Fruit fly (Drosophila melanogaster): ENCODE results near the gene CG9777.

Gene CG9777

DNA sequence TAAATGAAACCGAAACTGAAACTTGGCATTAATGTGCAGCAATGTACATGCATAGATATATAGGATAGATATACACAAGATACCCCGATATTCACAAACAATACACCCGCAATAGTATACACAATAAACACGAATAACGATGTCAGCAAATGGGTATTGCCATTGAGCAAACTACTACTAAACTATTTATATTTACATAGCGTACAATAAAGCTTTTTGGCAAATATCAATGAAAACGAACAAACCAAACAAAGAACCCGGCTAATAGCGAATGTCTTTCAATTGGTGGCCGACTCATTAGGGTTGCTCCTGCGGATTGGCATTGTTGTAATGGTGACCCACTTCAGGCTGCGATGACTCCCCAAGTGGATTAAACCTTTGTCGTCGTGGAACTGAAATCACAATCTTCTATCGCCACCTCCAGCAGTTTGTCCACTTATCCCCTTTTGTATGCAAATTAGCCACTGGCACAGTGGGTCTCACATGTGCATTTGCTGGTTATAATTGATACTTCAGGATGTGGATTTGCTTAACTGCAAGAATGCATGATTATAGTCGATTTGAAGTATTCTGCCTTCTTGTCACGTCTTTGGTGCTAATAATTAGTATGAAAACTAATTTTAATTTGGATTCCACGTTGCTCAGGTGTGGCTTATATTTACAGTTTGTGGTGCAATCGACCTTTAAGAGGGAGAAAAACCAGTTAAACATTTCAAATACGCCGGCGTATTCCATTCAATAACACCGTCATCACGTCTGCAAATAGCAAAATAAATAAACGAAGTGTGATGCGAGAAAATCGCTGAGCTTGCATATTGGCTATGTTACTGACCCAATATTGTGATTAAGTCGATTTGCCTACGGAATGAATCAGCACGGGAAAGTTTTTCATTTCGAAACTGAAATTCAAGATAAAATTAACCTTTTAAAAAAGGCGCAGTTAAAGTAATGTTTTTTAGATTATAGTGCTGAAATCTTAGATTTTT lies 18.3 kb upstream of the CG9777 start:
- TF ChIP-seq CG14655 (GFP tag; optimal IDR thresholded peaks at IDR 0.05) = no peak
- no peak for TF ChIP-seq gl (tag; optimal IDR thresholded peaks at IDR 0.05)
- peak; percentile 61; the same call in 2 of the 3 replicates for TF ChIP-seq CG4496 (GFP tag; IDR thresholded peaks at IDR 0.05)
- TF ChIP-seq Pif1B (GFP tag; optimal IDR thresholded peaks at IDR 0.05) = peak; percentile 60
- TF ChIP-seq D1 (tag; optimal IDR thresholded peaks at IDR 0.05) = no peak
- TF ChIP-seq Snoo (tag; optimal IDR thresholded peaks at IDR 0.05) = peak; percentile 58
- TF ChIP-seq CG32121 (GFP tag; IDR thresholded peaks at IDR 0.05) = 0 out of 2 replicates have a peak, but pooled peaks have one; percentile 7
- peak; percentile 81 for TF ChIP-seq Ets98B (GFP tag; IDR thresholded peaks at IDR 0.05)
- TF ChIP-seq EcR (GFP tag; optimal IDR thresholded peaks at IDR 0.05) = no peak
- TF ChIP-seq Pif1A (GFP tag; optimal IDR thresholded peaks at IDR 0.05) = peak; percentile 74
- peak; percentile 82 for TF ChIP-seq fd96Ca (GFP tag; IDR thresholded peaks at IDR 0.05)
- TF ChIP-seq rn (GFP tag; IDR thresholded peaks at IDR 0.05) = no peak

DNA sequence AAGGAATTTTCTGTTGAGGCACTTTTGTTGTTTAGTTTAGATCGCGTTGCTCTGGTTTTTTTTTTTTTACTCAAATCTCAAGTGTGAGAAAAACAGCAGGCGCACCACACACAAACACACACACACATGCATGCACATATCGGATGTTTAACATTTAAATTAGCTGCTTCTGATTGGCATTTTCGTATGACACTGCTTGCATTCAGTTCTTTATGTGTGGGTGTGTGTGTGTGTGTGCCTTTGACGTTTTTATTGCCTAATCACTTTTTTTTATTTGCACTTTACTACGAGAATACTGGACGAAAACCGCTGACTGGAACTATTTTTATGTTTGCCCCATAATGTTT lies 16.4 kb upstream of the CG9777 start:
- TF ChIP-seq EcR (GFP tag; optimal IDR thresholded peaks at IDR 0.05) (no peak), CG32121 (GFP tag; IDR thresholded peaks at IDR 0.05) (0 out of 2 replicates have a peak, but pooled peaks have one; percentile 14)

DNA sequence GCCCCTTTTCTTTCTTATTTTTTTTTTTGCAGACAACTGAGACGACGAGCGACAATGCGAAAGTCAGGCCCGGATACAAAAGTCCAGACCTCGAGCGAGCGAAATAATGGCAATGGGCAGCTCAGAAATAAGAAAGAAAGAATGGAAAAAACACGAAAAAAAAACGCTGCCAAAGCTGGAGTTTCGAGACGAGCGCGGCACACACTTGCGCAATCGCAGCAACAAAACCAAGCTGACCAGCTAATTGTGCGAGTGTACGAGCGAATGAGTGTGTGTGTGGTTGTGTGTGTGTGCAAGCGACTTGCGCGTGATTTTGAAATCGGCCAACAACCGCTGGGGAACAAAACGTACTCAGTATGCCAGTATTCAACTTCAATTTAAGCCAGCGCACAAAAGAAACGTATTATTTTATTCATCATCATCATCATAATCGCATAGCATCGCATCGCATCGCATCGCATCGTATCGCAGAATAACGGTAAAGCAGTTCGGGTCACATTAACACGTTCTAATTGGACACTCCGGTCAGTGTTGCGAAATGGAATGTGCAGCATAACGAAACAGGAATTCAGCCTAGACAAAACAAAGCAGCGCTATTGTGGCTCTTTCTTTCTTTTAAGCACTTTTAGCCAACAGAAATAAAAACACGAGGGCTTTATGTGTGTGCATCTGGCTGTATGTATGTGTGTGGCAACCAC lies 15.9 kb upstream of the CG9777 start:
- peak; percentile 9; the same call in 1 of the 2 replicates for TF ChIP-seq Ets98B (GFP tag; IDR thresholded peaks at IDR 0.05)
- peak; percentile 72 for TF ChIP-seq EcR (GFP tag; optimal IDR thresholded peaks at IDR 0.05)
- no peak for TF ChIP-seq Pif1A (GFP tag; optimal IDR thresholded peaks at IDR 0.05)
- peak; percentile 17; the same call in 1 of the 2 replicates for TF ChIP-seq CG12605 (GFP tag; IDR thresholded peaks at IDR 0.05)
- peak; percentile 7 for TF ChIP-seq gl (tag; optimal IDR thresholded peaks at IDR 0.05)
- peak; percentile 26 for TF ChIP-seq Pif1B (GFP tag; optimal IDR thresholded peaks at IDR 0.05)
- no peak for TF ChIP-seq rn (GFP tag; IDR thresholded peaks at IDR 0.05)
- peak; percentile 61 for TF ChIP-seq CG13204 (GFP tag; optimal IDR thresholded peaks at IDR 0.05)

DNA sequence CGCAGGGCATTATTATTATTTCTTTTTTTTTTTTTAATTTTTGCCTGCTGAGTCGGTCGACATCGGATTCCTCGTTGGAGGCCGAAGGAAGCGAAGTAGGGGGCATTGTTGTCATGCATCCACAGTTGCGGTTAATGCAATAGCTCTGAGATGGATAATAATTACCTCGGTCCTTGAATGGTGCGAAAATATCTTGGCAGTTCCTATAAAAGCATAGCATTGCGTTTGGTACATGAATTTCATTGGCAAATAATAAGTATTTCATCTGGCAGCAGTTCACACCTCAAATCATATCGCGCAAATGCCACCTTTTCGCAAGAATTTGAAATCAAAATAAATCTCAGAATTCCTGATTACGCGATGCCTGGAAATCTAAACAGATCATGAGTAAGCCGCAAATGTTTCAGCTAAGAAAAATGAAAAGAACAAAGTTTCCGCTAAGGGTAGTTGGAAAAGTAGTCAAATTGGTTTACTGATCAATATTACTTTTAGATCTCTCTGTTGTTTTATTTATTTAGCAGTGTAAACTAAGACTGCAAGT lies 15.1 kb upstream of the CG9777 start:
- TF ChIP-seq CG9948 (tag; optimal IDR thresholded peaks at IDR 0.05) = peak; percentile 38
- peak; percentile 30 for TF ChIP-seq Snoo (tag; optimal IDR thresholded peaks at IDR 0.05)
- TF ChIP-seq CG8159 (tag; optimal IDR thresholded peaks at IDR 0.05) = peak; percentile 36
- TF ChIP-seq CG15710 (tag; optimal IDR thresholded peaks at IDR 0.05) = peak; percentile 18
- no peak for TF ChIP-seq CG4496 (GFP tag; IDR thresholded peaks at IDR 0.05)

DNA sequence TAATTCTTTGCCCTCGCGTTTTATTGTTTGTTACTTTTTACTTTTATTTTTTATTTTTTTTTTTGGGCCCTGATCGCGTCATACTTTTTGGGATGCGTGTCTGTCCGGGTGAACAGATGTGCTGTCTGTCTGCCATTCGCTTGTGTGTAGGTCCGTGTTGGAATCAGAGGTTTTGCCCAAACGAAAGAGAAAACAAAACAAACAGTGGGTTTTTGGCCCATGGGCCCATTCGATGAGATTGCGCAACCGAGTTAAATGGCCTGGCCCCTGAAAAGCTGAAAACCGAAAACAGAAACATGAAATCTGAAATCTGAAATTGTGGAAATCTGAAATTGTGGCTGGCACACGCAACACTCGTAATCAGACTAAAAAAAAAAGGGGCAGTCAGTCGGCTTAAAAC lies 13.4 kb upstream of the CG9777 start:
- TF ChIP-seq CG34367 (tag; optimal IDR thresholded peaks at IDR 0.05) (no peak), EcR (GFP tag; optimal IDR thresholded peaks at IDR 0.05) (no peak), Pif1B (GFP tag; optimal IDR thresholded peaks at IDR 0.05) (no peak)

DNA sequence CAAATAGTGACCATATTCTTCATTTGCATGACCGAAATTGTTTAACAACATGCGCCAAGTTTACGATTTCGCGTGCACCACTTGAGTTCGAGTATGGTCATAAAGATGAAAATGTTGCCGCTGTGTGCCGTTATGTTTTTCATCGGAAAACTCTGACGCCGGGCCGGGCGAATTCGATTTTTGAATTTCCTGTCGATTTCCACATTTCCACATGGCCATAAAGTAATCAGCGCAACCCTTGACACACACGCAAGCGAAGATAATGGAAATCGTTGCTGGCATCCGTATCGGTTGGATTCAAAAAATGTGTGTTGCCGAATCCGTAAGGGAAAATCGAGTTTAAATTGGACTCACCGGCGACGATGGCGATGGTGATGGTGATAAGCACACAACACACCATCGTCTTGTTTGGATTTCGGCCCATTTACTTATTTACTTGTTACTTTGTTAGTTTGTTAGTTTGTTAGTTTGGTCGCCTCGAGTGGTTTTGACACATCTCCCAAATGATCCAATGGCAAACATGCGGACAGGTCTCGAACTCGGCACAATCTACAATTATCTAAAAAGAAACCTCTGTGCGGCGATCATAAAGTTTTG lies 12.6 kb upstream of the CG9777 start:
- TF ChIP-seq Pif1A (GFP tag; optimal IDR thresholded peaks at IDR 0.05) (no peak), CG13204 (GFP tag; optimal IDR thresholded peaks at IDR 0.05) (no peak)

DNA sequence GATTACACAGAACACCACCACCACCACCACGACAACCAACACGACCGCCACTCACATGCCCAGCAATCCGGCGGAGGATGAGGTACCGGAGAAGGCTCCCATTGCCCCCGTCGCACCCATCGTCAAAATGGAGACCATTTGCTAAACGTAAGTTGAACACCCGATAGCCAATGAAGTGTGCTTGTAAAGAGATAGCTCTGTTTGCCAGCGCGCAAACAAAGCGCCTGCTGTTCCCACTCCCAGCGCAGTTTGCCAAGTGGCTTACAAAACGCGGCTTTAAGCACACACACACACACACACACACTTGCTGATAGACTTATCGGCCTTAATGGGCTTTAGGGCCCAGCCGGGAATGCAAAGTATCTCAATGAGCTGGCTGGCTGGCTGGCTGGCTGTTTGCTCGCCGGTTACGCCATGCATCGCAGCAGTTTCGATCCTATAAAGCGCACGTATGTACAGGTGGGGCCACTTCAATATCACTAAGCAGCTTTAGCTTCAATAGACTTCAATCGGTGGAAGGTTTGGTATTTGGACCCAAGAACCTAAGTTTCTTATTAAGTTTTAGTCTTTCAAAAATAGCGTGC lies 11.4 kb upstream of the CG9777 start:
- TF ChIP-seq CG15710 (tag; optimal IDR thresholded peaks at IDR 0.05) = no peak
- no peak for TF ChIP-seq CG32121 (GFP tag; IDR thresholded peaks at IDR 0.05)
- no peak for TF ChIP-seq CG8159 (tag; optimal IDR thresholded peaks at IDR 0.05)
- no peak for TF ChIP-seq Snoo (tag; optimal IDR thresholded peaks at IDR 0.05)
- no peak for TF ChIP-seq CG10348 (GFP tag; IDR thresholded peaks at IDR 0.05)
- TF ChIP-seq CG13204 (GFP tag; optimal IDR thresholded peaks at IDR 0.05) = peak; percentile 22
- TF ChIP-seq D1 (tag; optimal IDR thresholded peaks at IDR 0.05) = no peak
- peak; percentile 80 for TF ChIP-seq EcR (GFP tag; optimal IDR thresholded peaks at IDR 0.05)

Measured in whole organism, pupa.